Fruit fly (Drosophila melanogaster) S2 (cell line): Measurements from ENCODE around the gene brk.

Source experiments
- CG8478 ChIP-seq: fragments of >200 bp; optimal IDR thresholded peaks from 2 replicates; lab custom pipeline; 2018
- CTCF ChIP-seq, 2 experiments: fragments of >200 bp; optimal IDR thresholded peaks; 2 replicates each; lab custom pipeline; 2018

DNA sequence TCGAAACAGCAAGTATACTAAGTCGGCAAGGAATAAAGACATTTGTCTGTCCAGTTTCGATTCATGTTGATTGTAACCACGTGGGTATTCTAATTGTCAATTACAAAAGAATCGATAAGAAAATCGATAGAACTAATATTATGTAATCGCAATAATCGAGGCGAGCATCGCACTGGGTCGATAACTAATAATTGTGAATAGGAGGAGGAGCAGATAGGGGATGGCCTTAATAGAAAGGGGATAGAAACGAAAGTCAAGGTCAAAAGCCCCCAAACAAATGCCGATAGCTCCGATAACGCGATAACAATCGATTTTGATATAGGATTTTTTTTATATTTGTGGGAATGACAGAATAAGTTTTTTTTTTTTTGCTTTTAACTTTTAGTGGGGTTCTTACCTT lies 22.8 kb upstream of the brk start:
- TF ChIP-seq CTCF (optimal IDR thresholded peaks at IDR 0.05; lab: Kevin White, UChicago) (no peak), CG8478 (lab: Kevin White, UChicago) (no peak)
